Fruit fly (Drosophila melanogaster) whole organism, embryonic: ENCODE data around the gene CG3740.

Source experiments
- B-H2 ChIP-seq: fragments of 200-800 bp; sonication (Bioruptor generic); optimal IDR thresholded peaks from 2 replicates; lab custom pipeline; 2018; ENCODE audit warnings: missing biosample characterization, mild to moderate bottlenecking, missing genetic modification characterization
- BEAF-32 ChIP-seq: fragments of 200-800 bp; sonication (Bioruptor generic); optimal IDR thresholded peaks from 3 replicates; lab custom pipeline; 2017; ENCODE audit warnings: missing biosample characterization, missing genetic modification characterization, mild to moderate bottlenecking, moderate library complexity, missing genetic modification reagents
- Bteb2 ChIP-seq: fragments of 200-800 bp; sonication (Bioruptor generic); optimal IDR thresholded peaks from 2 replicates; lab custom pipeline; 2016; ENCODE audit warnings: missing biosample characterization, missing genetic modification characterization
- CG1024 ChIP-seq: fragments of 200-800 bp; sonication (Bioruptor generic); IDR thresholded peaks from 2 replicates; pipeline ENCODE4 v1.3.6; 2022; ENCODE audit warnings: missing biosample characterization, missing genetic modification characterization
- CG10959 ChIP-seq: fragments of 200-800 bp; sonication (Bioruptor generic); IDR thresholded peaks from 2 replicates; pipeline ENCODE4 v1.3.6; 2022; ENCODE audit warnings: missing biosample characterization, missing genetic modification characterization
- CG11504 ChIP-seq: fragments of 200-800 bp; sonication (Bioruptor generic); optimal IDR thresholded peaks from 3 replicates; lab custom pipeline; 2019; ENCODE audit warnings: missing biosample characterization, mild to moderate bottlenecking, missing genetic modification characterization, moderate library complexity
- CG13287 ChIP-seq: fragments of 200-800 bp; sonication (Bioruptor generic); IDR thresholded peaks from 2 replicates; pipeline ENCODE4 v1.3.6; 2022; ENCODE audit warnings: missing biosample characterization, missing genetic modification characterization; ENCODE audit not compliant: partially characterized antibody
- CG14050 ChIP-seq: fragments of 200-800 bp; sonication (Bioruptor generic); IDR thresholded peaks from 3 replicates; pipeline ENCODE4 v1.3.6; 2022; ENCODE audit warnings: missing biosample characterization, missing genetic modification characterization
- CG14441 ChIP-seq: fragments of 200-800 bp; sonication (Bioruptor generic); IDR thresholded peaks from 2 replicates; pipeline ENCODE4 v1.3.6; 2022; ENCODE audit warnings: missing biosample characterization, missing genetic modification characterization
- CG31365 ChIP-seq: fragments of 200-800 bp; sonication (Bioruptor generic); optimal IDR thresholded peaks from 2 replicates; lab custom pipeline; 2018; ENCODE audit warnings: missing biosample characterization, mild to moderate bottlenecking, missing genetic modification characterization
- CG3838 ChIP-seq: fragments of 200-800 bp; sonication (Bioruptor generic); optimal IDR thresholded peaks from 3 replicates; lab custom pipeline; 2016; ENCODE audit warnings: missing biosample characterization, missing genetic modification characterization
- CG43689 ChIP-seq: fragments of 200-800 bp; sonication (Bioruptor generic); IDR thresholded peaks from 2 replicates; pipeline ENCODE4 v1.3.6; 2022; ENCODE audit warnings: missing biosample characterization, missing genetic modification characterization
- CG4424 ChIP-seq: fragments of 200-800 bp; sonication (Bioruptor generic); optimal IDR thresholded peaks from 3 replicates; lab custom pipeline; 2016; ENCODE audit warnings: missing biosample characterization, missing genetic modification characterization
- CG4707 ChIP-seq: fragments of 200-800 bp; sonication (Bioruptor generic); optimal IDR thresholded peaks from 2 replicates; lab custom pipeline; 2018; ENCODE audit warnings: missing biosample characterization, mild to moderate bottlenecking, missing genetic modification characterization, moderate library complexity
- CG4854 ChIP-seq: fragments of 200-800 bp; sonication (Bioruptor generic); optimal IDR thresholded peaks from 2 replicates; lab custom pipeline; 2016; ENCODE audit warnings: missing biosample characterization, missing genetic modification characterization, inconsistent platforms
- CG5953 ChIP-seq: fragments of 200-800 bp; sonication (Bioruptor generic); IDR thresholded peaks from 2 replicates; pipeline ENCODE4 v1.3.6; 2022; ENCODE audit warnings: missing biosample characterization, missing genetic modification characterization
- CG8388 ChIP-seq: fragments of 200-800 bp; sonication (Bioruptor generic); optimal IDR thresholded peaks from 2 replicates; lab custom pipeline; 2019; ENCODE audit warnings: missing biosample characterization, mild to moderate bottlenecking, missing genetic modification characterization, moderate library complexity
- CG8944 ChIP-seq: fragments of 200-800 bp; sonication (Bioruptor generic); optimal IDR thresholded peaks from 3 replicates; lab custom pipeline; 2016; ENCODE audit warnings: missing biosample characterization, missing genetic modification characterization
- CG9215 ChIP-seq: fragments of 200-800 bp; sonication (Bioruptor generic); IDR thresholded peaks from 2 replicates; pipeline ENCODE4 v1.3.6; 2022; ENCODE audit warnings: missing biosample characterization, missing genetic modification characterization
- Dp ChIP-seq: fragments of 200-800 bp; sonication (Bioruptor generic); optimal IDR thresholded peaks from 2 replicates; lab custom pipeline; 2018; ENCODE audit warnings: missing biosample characterization, mild to moderate bottlenecking, missing genetic modification characterization, moderate library complexity
- Drgx ChIP-seq: fragments of 200-800 bp; sonication (Bioruptor generic); IDR thresholded peaks from 2 replicates; pipeline ENCODE4 v1.3.6; 2022; ENCODE audit warnings: missing biosample characterization, missing genetic modification characterization
- Eip74EF ChIP-seq, 2 experiments: fragments of 200-800 bp in 1 of 2; fragments of >200 bp in 1 of 2; sonication (Bioruptor generic) in 1 of 2; optimal IDR thresholded peaks; 2 replicates each; lab custom pipeline; 2017 to 2019; ENCODE audit warnings: missing biosample characterization in 2 of 2, missing genetic modification characterization in 2 of 2, mild to moderate bottlenecking in 1 of 2, moderate library complexity in 1 of 2
- Fer3 ChIP-seq: fragments of 200-800 bp; sonication (Bioruptor generic); optimal IDR thresholded peaks from 2 replicates; lab custom pipeline; 2018; ENCODE audit warnings: missing biosample characterization, mild to moderate bottlenecking, missing genetic modification characterization, moderate library complexity
- HLH4C ChIP-seq: fragments of 200-800 bp; sonication (Bioruptor generic); IDR thresholded peaks from 3 replicates; pipeline ENCODE4 v1.3.6; 2022; ENCODE audit warnings: missing biosample characterization, missing genetic modification characterization; ENCODE audit not compliant: partially characterized antibody
- Hand ChIP-seq: fragments of 200-800 bp; sonication (Bioruptor generic); optimal IDR thresholded peaks from 2 replicates; lab custom pipeline; 2017; ENCODE audit warnings: mild to moderate bottlenecking, missing biosample characterization, missing genetic modification reagents, missing genetic modification characterization
- Hr51 ChIP-seq, 2 experiments: fragments of 200-800 bp; sonication (Bioruptor generic); optimal IDR thresholded peaks; 2 replicates in 1 of 2; 3 replicates in 1 of 2; lab custom pipeline; 2016 to 2018; ENCODE audit warnings: missing biosample characterization in 2 of 2, missing genetic modification characterization in 2 of 2, mild to moderate bottlenecking in 1 of 2, moderate library complexity in 1 of 2
- Oaz ChIP-seq: fragments of 200-800 bp; sonication (Bioruptor generic); IDR thresholded peaks from 2 replicates; pipeline ENCODE4 v1.3.6; 2022; ENCODE audit warnings: missing biosample characterization, missing genetic modification characterization
- Rx ChIP-seq: fragments of 200-800 bp; sonication (Bioruptor generic); IDR thresholded peaks from 2 replicates; pipeline ENCODE4 v1.3.6; 2022; ENCODE audit warnings: missing biosample characterization, missing genetic modification characterization
- Taf1 ChIP-seq: fragments of 200-800 bp; sonication (Bioruptor generic); IDR thresholded peaks from 2 replicates; pipeline ENCODE4 v1.3.6; 2022; ENCODE audit warnings: missing biosample characterization, missing genetic modification characterization
- Xbp1 ChIP-seq: fragments of 200-800 bp; sonication (Bioruptor generic); optimal IDR thresholded peaks from 3 replicates; lab custom pipeline; 2016; ENCODE audit warnings: missing biosample characterization, mild to moderate bottlenecking, missing genetic modification characterization
- Xrp1 ChIP-seq: fragments of 200-800 bp; sonication (Bioruptor generic); IDR thresholded peaks from 2 replicates; pipeline ENCODE4 v1.3.6; 2022; ENCODE audit warnings: missing biosample characterization, missing genetic modification characterization
- aop ChIP-seq: fragments of 200-800 bp; sonication (Bioruptor generic); IDR thresholded peaks from 2 replicates; pipeline ENCODE4 v1.3.6; 2022; ENCODE audit warnings: missing biosample characterization, missing genetic modification characterization
- bigmax ChIP-seq: fragments of 200-800 bp; sonication (Bioruptor generic); optimal IDR thresholded peaks from 2 replicates; lab custom pipeline; 2018; ENCODE audit warnings: missing biosample characterization, mild to moderate bottlenecking, missing genetic modification characterization
- bsh ChIP-seq, 2 experiments: fragments of 200-800 bp; sonication (Bioruptor generic); optimal IDR thresholded peaks; 2 replicates each; lab custom pipeline; 2017 to 2018; ENCODE audit warnings: mild to moderate bottlenecking in 2 of 2, missing biosample characterization in 2 of 2, missing genetic modification characterization in 2 of 2, moderate library complexity in 1 of 2
- caup ChIP-seq: fragments of 200-800 bp; sonication (Bioruptor generic); optimal IDR thresholded peaks from 3 replicates; lab custom pipeline; 2017; ENCODE audit warnings: missing biosample characterization, mild to moderate bottlenecking, missing genetic modification characterization, moderate library complexity; ENCODE audit not compliant: severe bottlenecking
- cg ChIP-seq: fragments of 200-800 bp; sonication (Bioruptor generic); optimal IDR thresholded peaks from 3 replicates; lab custom pipeline; 2019; ENCODE audit warnings: missing biosample characterization, mild to moderate bottlenecking, missing genetic modification characterization, moderate library complexity
- ems ChIP-seq: fragments of 200-800 bp; sonication (Bioruptor generic); optimal IDR thresholded peaks from 3 replicates; lab custom pipeline; 2016; ENCODE audit warnings: missing biosample characterization, missing genetic modification characterization
- ftz-f1 ChIP-seq: fragments of 200-800 bp; sonication (Bioruptor generic); optimal IDR thresholded peaks from 2 replicates; lab custom pipeline; 2016; ENCODE audit warnings: missing biosample characterization, missing genetic modification characterization
- knrl ChIP-seq: fragments of 200-800 bp; sonication (Bioruptor generic); IDR thresholded peaks from 3 replicates; pipeline ENCODE4 v1.3.6; 2022; ENCODE audit warnings: missing biosample characterization, missing genetic modification characterization; ENCODE audit not compliant: partially characterized antibody
- nerfin-1 ChIP-seq: fragments of 200-800 bp; sonication (Bioruptor generic); optimal IDR thresholded peaks from 3 replicates; lab custom pipeline; 2019; ENCODE audit warnings: missing biosample characterization, mild to moderate bottlenecking, missing genetic modification characterization, moderate library complexity
- pum ChIP-seq: fragments of 200-800 bp; sonication (Bioruptor generic); optimal IDR thresholded peaks from 2 replicates; lab custom pipeline; 2016; ENCODE audit warnings: missing biosample characterization, missing genetic modification characterization
- ranshi ChIP-seq: fragments of 200-800 bp; sonication (Bioruptor generic); IDR thresholded peaks from 2 replicates; pipeline ENCODE4 v1.3.6; 2022; ENCODE audit warnings: missing biosample characterization, missing genetic modification characterization
- salm ChIP-seq: fragments of 200-800 bp; sonication (Bioruptor generic); optimal IDR thresholded peaks from 2 replicates; lab custom pipeline; 2018; ENCODE audit warnings: missing biosample characterization, mild to moderate bottlenecking, missing genetic modification characterization
- sc ChIP-seq, 3 experiments: fragments of >200 bp in 2 of 3; fragments of 200-800 bp in 1 of 3; sonication (Bioruptor generic) in 1 of 3; optimal IDR thresholded peaks; 2 replicates in 2 of 3; 3 replicates in 1 of 3; lab custom pipeline; 2017; ENCODE audit warnings: mild to moderate bottlenecking in 1 of 3, missing biosample characterization in 1 of 3, missing genetic modification characterization in 1 of 3, missing genetic modification reagents in 1 of 3
- sens ChIP-seq: fragments of 200-800 bp; sonication (Bioruptor generic); peaks from one replicate; lab custom pipeline; 2016; ENCODE audit warnings: missing biosample characterization, missing genetic modification characterization
- tio ChIP-seq: fragments of 200-800 bp; sonication (Bioruptor generic); optimal IDR thresholded peaks from 2 replicates; lab custom pipeline; 2017; ENCODE audit warnings: missing biosample characterization, missing genetic modification characterization, inconsistent platforms
- wek ChIP-seq: fragments of 200-800 bp; sonication (Bioruptor generic); optimal IDR thresholded peaks from 3 replicates; lab custom pipeline; 2018; ENCODE audit warnings: missing biosample characterization, mild to moderate bottlenecking, missing genetic modification characterization, moderate library complexity
- wor ChIP-seq: fragments of 200-800 bp; sonication (Bioruptor generic); IDR thresholded peaks from 2 replicates; pipeline ENCODE4 v1.3.6; 2022; ENCODE audit warnings: missing biosample characterization, missing genetic modification characterization
- z ChIP-seq: fragments of 200-800 bp; sonication (Bioruptor generic); IDR thresholded peaks from 3 replicates; pipeline ENCODE4 v1.3.6; 2022; ENCODE audit warnings: missing biosample characterization, missing genetic modification characterization

The CG3740 gene

DNA sequence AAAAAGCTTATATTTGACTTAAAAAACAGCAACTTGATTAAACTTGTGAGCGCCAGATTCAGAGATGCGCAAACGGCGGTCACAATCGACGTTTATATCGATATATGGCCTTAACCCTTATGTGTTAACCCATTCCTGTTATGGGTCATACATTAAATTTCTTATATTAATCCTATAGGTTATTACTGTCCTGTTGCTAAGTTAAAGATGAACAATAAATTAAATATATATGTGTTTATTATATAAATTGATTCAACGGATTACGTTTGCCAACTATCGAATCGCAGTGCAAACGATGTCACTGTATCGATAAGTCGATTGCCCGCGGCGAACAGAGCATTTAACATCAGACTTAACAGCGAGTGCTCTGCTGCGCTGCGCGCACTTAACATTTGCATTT, at the start of gene CG3740, which contains the start of gene hfw (continued):
- TF ChIP-seq Drgx (GFP tag; lab: Robert Waterston, UW): peak; percentile 59
- TF ChIP-seq CG13287: peak; percentile 92
- peak; percentile 76 for TF ChIP-seq Xbp1 (GFP tag; lab: Kevin White, UChicago)
- TF ChIP-seq ranshi (GFP tag; lab: Robert Waterston, UW): peak; percentile 63; the same call in 1 of the 2 replicates
- peak; percentile 59 for TF ChIP-seq CG9215 (GFP tag; lab: Robert Waterston, UW)
- TF ChIP-seq CG43689 (GFP tag; lab: Robert Waterston, UW): no peak
- no peak for TF ChIP-seq CG31365 (tag; lab: Kevin White, UChicago)
- peak; percentile 94 for TF ChIP-seq CG10959 (GFP tag; lab: Robert Waterston, UW)
- no peak for TF ChIP-seq CG3838 (GFP tag; lab: Kevin White, UChicago)
- TF ChIP-seq Oaz (GFP tag; lab: Robert Waterston, UW): 0 out of 2 replicates have a peak, but pooled peaks have one; percentile 54
- TF ChIP-seq Hand: no peak
- TF ChIP-seq Fer3: peak; percentile 53
- TF ChIP-seq HLH4C (GFP tag; lab: Robert Waterston, UW): peak; percentile 94
- peak; percentile 92 for TF ChIP-seq BEAF-32
- peak; percentile 41 for TF ChIP-seq Dp (GFP tag; lab: Kevin White, UChicago)
- TF ChIP-seq wek: no peak
- TF ChIP-seq CG8388 (GFP tag; lab: Kevin White, UChicago): peak; percentile 49
- no peak for TF ChIP-seq Eip74EF (GFP tag; optimal IDR thresholded peaks at IDR 0.05; lab: Kevin White, UChicago)
- TF ChIP-seq tio (GFP tag; lab: Kevin White, UChicago): no peak
- TF ChIP-seq CG14050 (GFP tag; lab: Robert Waterston, UW): peak; percentile 62
- TF ChIP-seq ems (GFP tag; lab: Kevin White, UChicago): peak; percentile 49
- no peak for TF ChIP-seq cg (GFP tag; lab: Kevin White, UChicago)
- TF ChIP-seq bsh (GFP tag; optimal IDR thresholded peaks at IDR 0.05; lab: Kevin White, UChicago): peak in 1 of 2 experiments; percentile 70
- TF ChIP-seq CG8944 (GFP tag; lab: Kevin White, UChicago): peak; percentile 20
- peak; percentile 3 for TF ChIP-seq nerfin-1
- no peak for TF ChIP-seq bigmax (GFP tag; lab: Kevin White, UChicago)
- no peak for TF ChIP-seq sc (optimal IDR thresholded peaks at IDR 0.05; lab: Kevin White, UChicago)
- TF ChIP-seq sc (GFP tag; optimal IDR thresholded peaks at IDR 0.05; lab: Kevin White, UChicago): no peak
- TF ChIP-seq CG5953 (GFP tag; lab: Robert Waterston, UW): peak; percentile 55; the same call in 1 of the 2 replicates
- TF ChIP-seq CG4707: no peak
- TF ChIP-seq CG14441: peak; percentile 84
- no peak for TF ChIP-seq CG11504 (tag; lab: Kevin White, UChicago)
- no peak for TF ChIP-seq ftz-f1 (GFP tag; lab: Kevin White, UChicago)
- no peak for TF ChIP-seq Taf1 (GFP tag; lab: Robert Waterston, UW)
- TF ChIP-seq Bteb2 (GFP tag; lab: Kevin White, UChicago): peak; percentile 19
- TF ChIP-seq salm (tag; lab: Kevin White, UChicago): peak; percentile 4
- TF ChIP-seq wor (GFP tag; lab: Robert Waterston, UW): peak; percentile 37; the same call in 1 of the 2 replicates
- TF ChIP-seq aop (GFP tag; lab: Robert Waterston, UW): no peak
- TF ChIP-seq B-H2 (GFP tag; lab: Kevin White, UChicago): peak; percentile 47
- peak; percentile 22 to 66 for TF ChIP-seq Hr51 (GFP tag; optimal IDR thresholded peaks at IDR 0.05; lab: Kevin White, UChicago)
- no peak for TF ChIP-seq z (GFP tag; lab: Robert Waterston, UW)
- TF ChIP-seq caup (GFP tag; lab: Kevin White, UChicago): peak; percentile 50
- TF ChIP-seq CG4424: peak; percentile 73
- TF ChIP-seq CG1024 (GFP tag; lab: Robert Waterston, UW): peak; percentile 33; the same call in 1 of the 2 replicates
- TF ChIP-seq CG4854 (GFP tag; lab: Kevin White, UChicago): no peak
- peak; percentile 65 for TF ChIP-seq Rx (GFP tag; lab: Robert Waterston, UW)
- TF ChIP-seq Xrp1 (GFP tag; lab: Robert Waterston, UW): peak; percentile 85
- peak; percentile 2 for TF ChIP-seq pum (GFP tag; lab: Kevin White, UChicago)
- TF ChIP-seq knrl (GFP tag; lab: Robert Waterston, UW): peak; percentile 95
- TF ChIP-seq sens (GFP tag; lab: Kevin White, UChicago): no peak
